Worm (Caenorhabditis elegans): ENCODE results near the gene elmd-1.

DNA sequence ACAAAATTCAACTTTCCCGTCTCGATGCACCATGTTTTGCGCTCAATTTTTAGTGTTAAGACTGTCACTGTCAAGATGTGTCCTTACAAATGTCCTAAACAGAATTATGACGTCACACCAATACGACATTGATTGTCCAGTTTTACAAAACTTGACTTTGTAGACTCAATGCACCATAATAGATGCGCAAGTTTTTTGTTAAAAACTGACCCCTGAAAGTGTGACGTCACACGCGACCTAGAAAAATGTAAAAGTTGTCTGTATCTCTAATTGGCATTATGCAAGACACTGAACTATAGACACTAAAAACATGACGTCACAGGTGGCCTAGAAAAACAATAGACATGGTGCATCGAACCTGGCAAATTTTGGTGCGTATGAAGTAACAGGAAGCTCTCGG, 38.6 kb upstream of the elmd-1 start:
- no peak for TF ChIP-seq unc-62 (GFP tag; optimal IDR thresholded peaks at IDR 0.05 in 1 of 2)
- TF ChIP-seq unc-62 (tag; optimal IDR thresholded peaks at IDR 0.05), result no peak
- TF ChIP-seq lsy-2 (tag; optimal IDR thresholded peaks at IDR 0.05), result no peak
- no peak for TF ChIP-seq nhr-48 (tag; optimal IDR thresholded peaks at IDR 0.05)
- no peak for TF ChIP-seq spr-1 (tag; optimal IDR thresholded peaks at IDR 0.05)
- TF ChIP-seq aha-1 (tag), result no peak
- TF ChIP-seq R02D3.7 (tag; optimal IDR thresholded peaks at IDR 0.05), result no peak

Data from whole organism, L4 larva.